Fruit fly (Drosophila melanogaster) whole organism, embryonic: Measurements from ENCODE around the gene Glut1.

Experiments
- Ada2b ChIP-seq: fragments of 200-800 bp; sonication (Bioruptor generic); IDR thresholded peaks from 2 replicates; pipeline ENCODE4 v1.3.6; 2022; ENCODE audit warnings: missing biosample characterization, missing genetic modification characterization
- Asciz ChIP-seq: fragments of 200-800 bp; sonication (Bioruptor generic); optimal IDR thresholded peaks from 2 replicates; lab custom pipeline; 2017; ENCODE audit warnings: missing biosample characterization, mild to moderate bottlenecking, missing genetic modification characterization, missing genetic modification reagents
- Awh ChIP-seq: fragments of 200-800 bp; sonication (Bioruptor generic); IDR thresholded peaks from 2 replicates; pipeline ENCODE4, ENCODE4 v1.3.6; 2022; ENCODE audit warnings: missing biosample characterization, missing genetic modification characterization
- CG10462 ChIP-seq: fragments of 200-800 bp; sonication (Bioruptor generic); optimal IDR thresholded peaks from 2 replicates; lab custom pipeline; 2016; ENCODE audit warnings: missing biosample characterization, missing genetic modification characterization
- CG10565 ChIP-seq: fragments of 200-800 bp; sonication (Bioruptor generic); optimal IDR thresholded peaks from 3 replicates; lab custom pipeline; 2016; ENCODE audit warnings: missing biosample characterization, mild to moderate bottlenecking, missing genetic modification characterization
- CG11504 ChIP-seq: fragments of 200-800 bp; sonication (Bioruptor generic); optimal IDR thresholded peaks from 3 replicates; lab custom pipeline; 2019; ENCODE audit warnings: missing biosample characterization, mild to moderate bottlenecking, missing genetic modification characterization, moderate library complexity
- CG13123 ChIP-seq: fragments of 200-800 bp; sonication (Bioruptor generic); optimal IDR thresholded peaks from 2 replicates; lab custom pipeline; 2016; ENCODE audit warnings: missing biosample characterization, missing genetic modification characterization
- CG15011 ChIP-seq: fragments of 200-800 bp; sonication (Bioruptor generic); optimal IDR thresholded peaks from 3 replicates; lab custom pipeline; 2018; ENCODE audit warnings: missing biosample characterization, mild to moderate bottlenecking, missing genetic modification characterization
- CG1647 ChIP-seq: fragments of 200-800 bp; sonication (Bioruptor generic); optimal IDR thresholded peaks from 3 replicates; lab custom pipeline; 2016; ENCODE audit warnings: missing biosample characterization, missing genetic modification characterization
- CG18262 ChIP-seq: fragments of 200-800 bp; optimal IDR thresholded peaks from 3 replicates; lab custom pipeline; 2019; ENCODE audit warnings: missing biosample characterization, mild to moderate bottlenecking, missing genetic modification characterization, moderate library complexity
- CG32532 ChIP-seq: fragments of 200-800 bp; sonication (Bioruptor generic); IDR thresholded peaks from 2 replicates; pipeline ENCODE4 v1.3.6; 2022; ENCODE audit warnings: missing biosample characterization, missing genetic modification characterization
- CG3407 ChIP-seq: fragments of 200-800 bp; sonication (Bioruptor generic); optimal IDR thresholded peaks from 2 replicates; lab custom pipeline; 2018; ENCODE audit warnings: missing biosample characterization, mild to moderate bottlenecking, missing genetic modification characterization
- CG42726 ChIP-seq: fragments of 200-800 bp; sonication (Bioruptor generic); IDR thresholded peaks from 2 replicates; pipeline ENCODE4 v1.3.6; 2022; ENCODE audit warnings: missing biosample characterization, missing genetic modification characterization; ENCODE audit not compliant: partially characterized antibody
- CG4282 ChIP-seq: fragments of 200-800 bp; sonication (Bioruptor generic); optimal IDR thresholded peaks from 2 replicates; lab custom pipeline; 2016; ENCODE audit warnings: missing biosample characterization, missing genetic modification characterization
- CG7271 ChIP-seq: fragments of 200-800 bp; sonication (Bioruptor generic); optimal IDR thresholded peaks from 2 replicates; lab custom pipeline; 2018; ENCODE audit warnings: missing biosample characterization, mild to moderate bottlenecking, missing genetic modification characterization, moderate library complexity
- CG7839 ChIP-seq: fragments of 200-800 bp; sonication (Bioruptor generic); optimal IDR thresholded peaks from 3 replicates; lab custom pipeline; 2018; ENCODE audit warnings: missing biosample characterization, mild to moderate bottlenecking, missing genetic modification characterization, moderate library complexity
- CG8089 ChIP-seq: fragments of 200-800 bp; sonication (Bioruptor generic); optimal IDR thresholded peaks from 3 replicates; lab custom pipeline; 2016; ENCODE audit warnings: missing biosample characterization, missing genetic modification characterization
- CG9609 ChIP-seq: fragments of 200-800 bp; sonication (Bioruptor generic); optimal IDR thresholded peaks from 3 replicates; lab custom pipeline; 2016; ENCODE audit warnings: missing biosample characterization, missing genetic modification characterization
- CoRest ChIP-seq: fragments of 200-800 bp; sonication (Bioruptor generic); optimal IDR thresholded peaks from 3 replicates; lab custom pipeline; 2018; ENCODE audit warnings: missing biosample characterization, mild to moderate bottlenecking, missing genetic modification characterization, moderate library complexity
- GATAe ChIP-seq: fragments of 200-800 bp; sonication (Bioruptor generic); conservative IDR thresholded peaks from 2 replicates; pipeline ENCODE4 v1.3.6; 2022; ENCODE audit warnings: missing biosample characterization, missing genetic modification characterization
- Gsc ChIP-seq: fragments of 200-800 bp; sonication (Bioruptor generic); IDR thresholded peaks from 2 replicates; pipeline ENCODE4 v1.3.6; 2022; ENCODE audit warnings: missing biosample characterization, missing genetic modification characterization
- HLH54F ChIP-seq: fragments of 200-800 bp; sonication (Bioruptor generic); optimal IDR thresholded peaks from 3 replicates; lab custom pipeline; 2016; ENCODE audit warnings: missing biosample characterization, missing genetic modification characterization
- Hr39 ChIP-seq: fragments of >200 bp; optimal IDR thresholded peaks from 2 replicates; lab custom pipeline; 2017
- MBD-R2 ChIP-seq: fragments of 200-800 bp; sonication (Bioruptor generic); IDR thresholded peaks from 2 replicates; pipeline ENCODE4 v1.3.6; 2022; ENCODE audit warnings: missing biosample characterization, missing genetic modification characterization
- MTF-1 ChIP-seq: fragments of 200-800 bp; sonication (Bioruptor generic); optimal IDR thresholded peaks from 2 replicates; lab custom pipeline; 2018; ENCODE audit warnings: missing biosample characterization, mild to moderate bottlenecking, missing genetic modification characterization, borderline replicate concordance
- NC2α ChIP-seq: fragments of 200-800 bp; sonication (Bioruptor generic); optimal IDR thresholded peaks from 2 replicates; lab custom pipeline; 2016; ENCODE audit warnings: missing biosample characterization, missing genetic modification characterization
- NK7.1 ChIP-seq: fragments of 200-800 bp; sonication (Bioruptor generic); optimal IDR thresholded peaks from 3 replicates; lab custom pipeline; 2016; ENCODE audit warnings: missing biosample characterization, missing genetic modification characterization
- NfI ChIP-seq: fragments of 200-800 bp; sonication (Bioruptor generic); optimal IDR thresholded peaks from 3 replicates; lab custom pipeline; 2018; ENCODE audit warnings: missing biosample characterization, mild to moderate bottlenecking, missing genetic modification characterization, moderate library complexity
- Oaz ChIP-seq: fragments of 200-800 bp; sonication (Bioruptor generic); IDR thresholded peaks from 2 replicates; pipeline ENCODE4 v1.3.6; 2022; ENCODE audit warnings: missing biosample characterization, missing genetic modification characterization
- Oli ChIP-seq: fragments of 200-800 bp; sonication (Bioruptor generic); optimal IDR thresholded peaks from 2 replicates; lab custom pipeline; 2018; ENCODE audit warnings: missing biosample characterization, mild to moderate bottlenecking, missing genetic modification characterization, moderate library complexity
- Six4 ChIP-seq: fragments of 200-800 bp; sonication (Bioruptor generic); optimal IDR thresholded peaks from 2 replicates; lab custom pipeline; 2016; ENCODE audit warnings: missing biosample characterization, missing genetic modification characterization
- Sry-δ ChIP-seq: fragments of 200-800 bp; sonication (Bioruptor generic); optimal IDR thresholded peaks from 2 replicates; lab custom pipeline; 2016; ENCODE audit warnings: missing biosample characterization, missing genetic modification characterization
- dmrt99B ChIP-seq: fragments of 200-800 bp; sonication (Bioruptor generic); optimal IDR thresholded peaks from 2 replicates; lab custom pipeline; 2018; ENCODE audit warnings: missing biosample characterization, mild to moderate bottlenecking, missing genetic modification characterization, moderate library complexity
- dysf ChIP-seq: fragments of 200-800 bp; sonication (Bioruptor generic); IDR thresholded peaks from 3 replicates; pipeline ENCODE4 v1.3.6; 2022; ENCODE audit warnings: missing biosample characterization, missing genetic modification characterization
- fd102C ChIP-seq: fragments of 200-800 bp; sonication (Bioruptor generic); optimal IDR thresholded peaks from 2 replicates; lab custom pipeline; 2018; ENCODE audit warnings: missing biosample characterization, mild to moderate bottlenecking, missing genetic modification characterization, moderate library complexity
- fd64A ChIP-seq: fragments of 200-800 bp; sonication (Bioruptor generic); optimal IDR thresholded peaks from 3 replicates; lab custom pipeline; 2018; ENCODE audit warnings: missing biosample characterization, mild to moderate bottlenecking, missing genetic modification characterization
- gsb ChIP-seq: fragments of 200-800 bp; sonication (Bioruptor generic); IDR thresholded peaks from 2 replicates; pipeline ENCODE4 v1.3.6; 2022; ENCODE audit warnings: missing biosample characterization, missing genetic modification characterization
- lab ChIP-seq: fragments of 200-800 bp; sonication (Bioruptor generic); optimal IDR thresholded peaks from 3 replicates; lab custom pipeline; 2017; ENCODE audit warnings: missing biosample characterization, missing genetic modification characterization, mild to moderate bottlenecking, moderate library complexity, missing genetic modification reagents
- lola ChIP-seq, 3 experiments: fragments of >200 bp in 2 of 3; fragments of 200-800 bp in 1 of 3; sonication (Bioruptor generic) in 1 of 3; optimal IDR thresholded peaks; 2 replicates each; lab custom pipeline; 2017 to 2019; ENCODE audit warnings: missing biosample characterization in 3 of 3, missing genetic modification characterization in 3 of 3, mild to moderate bottlenecking in 1 of 3, moderate library complexity in 1 of 3
- nau ChIP-seq: fragments of 200-800 bp; sonication (Bioruptor generic); optimal IDR thresholded peaks from 3 replicates; lab custom pipeline; 2017; ENCODE audit warnings: missing biosample characterization, mild to moderate bottlenecking, missing genetic modification characterization, missing genetic modification reagents
- oc ChIP-seq: fragments of 200-800 bp; sonication (Bioruptor generic); optimal IDR thresholded peaks from 2 replicates; lab custom pipeline; 2018; ENCODE audit warnings: missing biosample characterization, mild to moderate bottlenecking, missing genetic modification characterization, moderate library complexity
- pho ChIP-seq: fragments of 200-800 bp; sonication (Bioruptor generic); optimal IDR thresholded peaks from 2 replicates; lab custom pipeline; 2016; ENCODE audit warnings: missing biosample characterization, missing genetic modification characterization
- ranshi ChIP-seq: fragments of 200-800 bp; sonication (Bioruptor generic); IDR thresholded peaks from 2 replicates; pipeline ENCODE4 v1.3.6; 2022; ENCODE audit warnings: missing biosample characterization, missing genetic modification characterization
- sim ChIP-seq: fragments of 200-800 bp; sonication (Bioruptor generic); IDR thresholded peaks from 2 replicates; pipeline ENCODE4 v1.3.6; 2022; ENCODE audit warnings: missing biosample characterization, missing genetic modification characterization
- slp2 ChIP-seq: fragments of 200-800 bp; sonication (Bioruptor generic); optimal IDR thresholded peaks from 2 replicates; lab custom pipeline; 2016; ENCODE audit warnings: missing biosample characterization, missing genetic modification characterization
- sna ChIP-seq: fragments of 200-800 bp; sonication (Bioruptor generic); IDR thresholded peaks from 2 replicates; pipeline ENCODE4 v1.3.6; 2022; ENCODE audit warnings: missing biosample characterization, missing genetic modification characterization; ENCODE audit not compliant: partially characterized antibody
- stc ChIP-seq: fragments of 200-800 bp; sonication (Bioruptor generic); IDR thresholded peaks from 2 replicates; pipeline ENCODE4 v1.3.6; 2022; ENCODE audit warnings: missing biosample characterization, missing genetic modification characterization
- tup ChIP-seq: fragments of 200-800 bp; sonication (Bioruptor generic); optimal IDR thresholded peaks from 2 replicates; lab custom pipeline; 2016; ENCODE audit warnings: missing biosample characterization, mild to moderate bottlenecking, missing genetic modification characterization, moderate library complexity
- vfl ChIP-seq: fragments of 200-800 bp; sonication (Bioruptor generic); optimal IDR thresholded peaks from 2 replicates; lab custom pipeline; 2016; ENCODE audit warnings: missing biosample characterization, missing genetic modification characterization

Glut1 gene

DNA sequence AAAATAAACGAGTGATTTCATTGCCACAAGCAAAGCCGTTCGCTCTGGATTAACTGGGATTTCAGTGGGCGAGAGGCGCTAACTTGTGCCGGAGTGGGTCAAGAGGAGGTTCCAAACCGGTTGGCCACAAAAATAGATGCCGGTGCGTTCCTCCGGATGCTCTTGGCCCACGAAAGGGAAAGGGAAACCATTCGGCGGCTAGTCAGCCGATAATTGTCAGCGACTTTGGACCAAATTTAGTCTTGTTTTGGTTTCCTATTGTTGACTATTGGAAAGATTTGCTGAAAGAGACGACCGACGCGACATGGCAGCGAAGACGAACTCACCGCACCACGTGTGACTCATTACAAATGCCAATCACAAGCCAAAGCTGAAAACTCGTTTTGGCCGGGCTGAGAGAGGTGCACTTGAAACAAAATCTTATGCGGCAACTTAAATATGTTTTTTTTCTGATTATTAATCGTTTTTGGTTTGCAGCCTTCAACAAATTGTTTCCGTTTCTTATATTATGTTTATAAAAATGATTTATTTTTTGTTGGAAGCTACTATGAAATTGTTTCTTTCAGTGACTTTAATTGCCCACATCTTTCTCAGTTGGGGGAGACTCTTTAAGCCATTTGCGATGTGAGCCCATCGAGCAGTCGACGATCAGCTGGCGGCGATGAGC is 18.4 kb upstream of the Glut1 start, which contains the start of gene CG34056 (continued):
- peak; percentile 58 for TF ChIP-seq CG10565 (GFP tag; lab: Kevin White, UChicago)
- peak; percentile 94 for TF ChIP-seq Asciz (GFP tag; lab: Kevin White, UChicago)
- no peak for TF ChIP-seq fd102C (GFP tag; lab: Kevin White, UChicago)
- TF ChIP-seq Oaz: peak; percentile 89
- TF ChIP-seq vfl (GFP tag; lab: Kevin White, UChicago): peak; percentile 71
- TF ChIP-seq CG42726 (GFP tag; lab: Robert Waterston, UW): no peak
- no peak for TF ChIP-seq sna (GFP tag; lab: Robert Waterston, UW)
- peak; percentile 64 for TF ChIP-seq CG13123 (GFP tag; lab: Kevin White, UChicago)
- TF ChIP-seq slp2 (GFP tag; lab: Kevin White, UChicago): peak; percentile 69
- TF ChIP-seq Gsc: peak; percentile 85; the same call in 1 of the 2 replicates
- TF ChIP-seq lola (GFP tag; optimal IDR thresholded peaks at IDR 0.05; lab: Kevin White, UChicago): peak in 1 of 3 experiments; percentile 63
- TF ChIP-seq lab (GFP tag; lab: Kevin White, UChicago): peak; percentile 96
- TF ChIP-seq CG4282: no peak
- TF ChIP-seq MTF-1 (GFP tag; lab: Kevin White, UChicago): peak; percentile 88
- peak; percentile 86 for TF ChIP-seq NK7.1
- peak; percentile 32 for TF ChIP-seq CG9609 (GFP tag; lab: Kevin White, UChicago)
- TF ChIP-seq Awh (GFP tag; lab: Robert Waterston, UW): peak; percentile 97
- peak; percentile 94 for TF ChIP-seq gsb (GFP tag; lab: Robert Waterston, UW)
- TF ChIP-seq sim (GFP tag; lab: Robert Waterston, UW): peak; percentile 79
- TF ChIP-seq HLH54F (GFP tag; lab: Kevin White, UChicago): peak; percentile 71
- TF ChIP-seq dmrt99B: peak; percentile 97
- peak; percentile 81 for TF ChIP-seq NfI (GFP tag; lab: Kevin White, UChicago)
- peak; percentile 64 for TF ChIP-seq tup
- peak; percentile 58 for TF ChIP-seq pho (GFP tag; lab: Kevin White, UChicago)
- TF ChIP-seq Ada2b: peak; percentile 97
- TF ChIP-seq NC2α (GFP tag; lab: Kevin White, UChicago): no peak
- peak; percentile 97 for TF ChIP-seq CG32532 (GFP tag; lab: Robert Waterston, UW)
- TF ChIP-seq CG1647 (GFP tag; lab: Kevin White, UChicago): peak; percentile 82
- peak; percentile 93 for TF ChIP-seq MBD-R2 (GFP tag; lab: Robert Waterston, UW)
- TF ChIP-seq GATAe: peak; percentile 83
- TF ChIP-seq Six4 (GFP tag; lab: Kevin White, UChicago): peak; percentile 91
- TF ChIP-seq stc (GFP tag; lab: Robert Waterston, UW): peak; percentile 96
- peak; percentile 87 for TF ChIP-seq CoRest (tag; lab: Kevin White, UChicago)
- TF ChIP-seq CG7839 (tag; lab: Kevin White, UChicago): peak; percentile 94
- TF ChIP-seq CG18262 (tag; lab: Kevin White, UChicago): peak; percentile 93
- TF ChIP-seq CG3407 (GFP tag; lab: Kevin White, UChicago): peak; percentile 84
- TF ChIP-seq Hr39 (lab: Kevin White, UChicago): no peak
- TF ChIP-seq dysf (GFP tag; lab: Robert Waterston, UW): peak; percentile 97
- peak; percentile 91 for TF ChIP-seq oc (tag; lab: Kevin White, UChicago)
- TF ChIP-seq CG10462: peak; percentile 69
- peak; percentile 95 for TF ChIP-seq CG11504 (tag; lab: Kevin White, UChicago)
- TF ChIP-seq Oli (tag; lab: Kevin White, UChicago): peak; percentile 89
- peak; percentile 87 for TF ChIP-seq CG15011 (GFP tag; lab: Kevin White, UChicago)
- TF ChIP-seq nau (GFP tag; lab: Kevin White, UChicago): peak; percentile 89
- TF ChIP-seq CG8089 (GFP tag; lab: Kevin White, UChicago): peak; percentile 35
- peak; percentile 66 for TF ChIP-seq CG7271
- TF ChIP-seq ranshi (GFP tag; lab: Robert Waterston, UW): peak; percentile 95
- TF ChIP-seq Sry-δ: peak; percentile 47
- TF ChIP-seq fd64A (GFP tag; lab: Kevin White, UChicago): peak; percentile 80
